Worm (Caenorhabditis elegans) whole organism, mixed stage, embryonic: ENCODE measurements around the gene Y43F8B.14.

Experiments
- ces-1 ChIP-seq: fragments of 150-350 bp; optimal IDR thresholded peaks from 2 replicates; lab custom pipeline; 2014; ENCODE audit warnings: missing biosample characterization, missing genetic modification reagents, missing genetic modification characterization
- elt-3 ChIP-seq: fragments of 150-350 bp; optimal IDR thresholded peaks from 2 replicates; lab custom pipeline; 2014; ENCODE audit warnings: missing biosample characterization, missing genetic modification characterization
- hlh-1 ChIP-seq: fragments of 150-350 bp; optimal IDR thresholded peaks from 2 replicates; lab custom pipeline; 2014; ENCODE audit warnings: missing biosample characterization, missing genetic modification reagents, missing genetic modification characterization
- mab-5 ChIP-seq: fragments of 150-350 bp; optimal IDR thresholded peaks from 2 replicates; lab custom pipeline; 2014; ENCODE audit warnings: missing biosample characterization, missing genetic modification characterization
- mep-1 ChIP-seq: fragments of 150-350 bp; optimal IDR thresholded peaks from 2 replicates; lab custom pipeline; 2017; ENCODE audit warnings: missing biosample characterization, missing genetic modification reagents, missing genetic modification characterization, inconsistent platforms
- nhr-12 ChIP-seq: fragments of 150-350 bp; optimal IDR thresholded peaks from 2 replicates; lab custom pipeline; 2014; ENCODE audit warnings: missing biosample characterization, missing genetic modification characterization
- snpc-4 ChIP-seq: fragments of 150-350 bp; optimal IDR thresholded peaks from 2 replicates; lab custom pipeline; 2014; ENCODE audit warnings: missing biosample characterization, missing genetic modification characterization
- tbx-8 ChIP-seq: fragments of 200-800 bp; sonication (Bioruptor generic); optimal IDR thresholded peaks from 2 replicates; lab custom pipeline; 2018; ENCODE audit warnings: mild to moderate bottlenecking, missing genetic modification characterization, moderate library complexity, missing compliant biosample characterization
- unc-39 ChIP-seq: fragments of 150-350 bp; optimal IDR thresholded peaks from 2 replicates; lab custom pipeline; 2014; ENCODE audit warnings: missing biosample characterization, missing genetic modification characterization
- ztf-11 ChIP-seq: fragments of 150-350 bp; optimal IDR thresholded peaks from 2 replicates; lab custom pipeline; 2014; ENCODE audit warnings: missing biosample characterization, missing genetic modification characterization

- TF ChIP-seq mab-5 (tag; lab: Kevin White, UChicago), result no peak
- TF ChIP-seq mep-1, result no peak
- TF ChIP-seq unc-39 (tag; lab: Kevin White, UChicago), result no peak
- no peak for TF ChIP-seq hlh-1
- TF ChIP-seq nhr-12, result no peak
- no peak for TF ChIP-seq tbx-8 (GFP tag; lab: Kevin White, UChicago)
- no peak for TF ChIP-seq snpc-4 (tag; lab: Kevin White, UChicago)
- no peak for TF ChIP-seq elt-3
- TF ChIP-seq ztf-11 (tag; lab: Kevin White, UChicago), result no peak
- TF ChIP-seq ces-1, result no peak
Observed at ce11 chrV:19467574-19467973, 11.8 kb upstream of the Y43F8B.14 start, which contains the start of gene Y43F8B.23.
